Worm (Caenorhabditis elegans): ENCODE data around the gene chat-1.
A peak's percentile ranks its signal among the peaks of the same experiment; 100 is the strongest.

chat-1 gene

DNA sequence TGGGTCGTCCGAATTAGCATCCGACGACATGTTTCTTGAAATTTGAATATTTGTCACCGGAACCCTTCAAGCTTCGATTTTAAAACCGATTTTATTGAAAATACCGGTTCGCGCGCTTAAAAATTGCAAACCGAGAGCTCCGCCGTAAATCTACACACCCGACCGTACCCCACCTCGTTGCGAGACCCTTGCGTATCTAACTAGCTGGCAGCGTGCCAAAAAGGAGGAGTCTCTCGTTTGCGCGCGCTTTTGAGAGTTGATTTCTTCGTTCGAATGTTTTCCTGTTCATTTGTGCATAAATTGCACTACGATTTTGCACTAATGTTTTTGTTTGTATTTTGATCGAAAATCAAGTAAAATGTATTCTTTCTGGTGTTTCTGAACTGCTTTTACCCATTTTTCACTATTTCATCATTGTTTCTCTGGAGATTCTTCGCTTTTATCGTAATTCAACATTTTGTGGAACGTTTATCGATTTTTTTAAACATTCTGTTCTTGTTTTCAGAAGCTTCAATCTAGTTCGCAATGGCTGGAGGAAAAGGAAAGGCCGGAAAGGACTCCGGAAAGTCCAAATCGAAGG, 1.3 kb upstream of the chat-1 start, which contains the start of the genes wapl-1 and htz-1 (continued):
- TF ChIP-seq F55B11.4 (tag; optimal IDR thresholded peaks at IDR 0.05; ENCODE audit: borderline replicate concordance, insufficient read depth): no peak
- TF ChIP-seq ceh-58 (GFP tag; IDR thresholded peaks at IDR 0.05): no peak
- TF ChIP-seq F52B5.7 (tag; optimal IDR thresholded peaks at IDR 0.05): peak; percentile 50
- peak; percentile 94 for TF ChIP-seq ekl-4 (GFP tag; IDR thresholded peaks at IDR 0.05)
- no peak for TF ChIP-seq sptf-2 (GFP tag; optimal IDR thresholded peaks at IDR 0.05)
- peak; percentile 54 for TF ChIP-seq somi-1 (GFP tag; optimal IDR thresholded peaks at IDR 0.05)
- no peak for TF ChIP-seq hlh-26 (GFP tag; conservative IDR thresholded peaks at IDR 0.05)
- peak; percentile 81 for TF ChIP-seq hmg-1.2 (GFP tag; IDR thresholded peaks at IDR 0.05)
- TF ChIP-seq let-607 (tag; optimal IDR thresholded peaks at IDR 0.05): peak; percentile 36 to 56
- TF ChIP-seq athp-1 (tag; optimal IDR thresholded peaks at IDR 0.05): peak; percentile 65
- peak; percentile 27 for TF ChIP-seq gei-17 (GFP tag; optimal IDR thresholded peaks at IDR 0.05)
- peak; percentile 79 for TF ChIP-seq snpc-1.3 (tag; optimal IDR thresholded peaks at IDR 0.05; ENCODE audit: insufficient read depth)
- TF ChIP-seq ztf-28 (GFP tag; IDR thresholded peaks at IDR 0.05): 0 out of 2 replicates have a peak, but pooled peaks have one; percentile 66
- peak; percentile 65 for TF ChIP-seq hmg-20 (GFP tag; IDR thresholded peaks at IDR 0.05)
- TF ChIP-seq Y95B8A.8 (GFP tag; IDR thresholded peaks at IDR 0.05): peak; percentile 93
- TF ChIP-seq zfh-2 (GFP tag; conservative IDR thresholded peaks at IDR 0.05): peak; percentile 64; the same call in 1 of the 2 replicates
- no peak for TF ChIP-seq rpc-1 (optimal IDR thresholded peaks at IDR 0.05)
- TF ChIP-seq rpc-1 (tag; optimal IDR thresholded peaks at IDR 0.05): no peak
- TF ChIP-seq hrde-1 (tag; optimal IDR thresholded peaks at IDR 0.05; ENCODE audit: borderline replicate concordance): no peak
- TF ChIP-seq nhr-90 (tag; optimal IDR thresholded peaks at IDR 0.05): no peak
- peak; percentile 72 for TF ChIP-seq atf-7 (tag; optimal IDR thresholded peaks at IDR 0.05)
- TF ChIP-seq mcd-1 (GFP tag; IDR thresholded peaks at IDR 0.05): peak; percentile 93
- TF ChIP-seq B0336.3 (GFP tag; IDR thresholded peaks at IDR 0.05): peak; percentile 88
- TF ChIP-seq rec-8 (tag; optimal IDR thresholded peaks at IDR 0.05): no peak
- peak; percentile 88 for TF ChIP-seq K11D2.4 (GFP tag; IDR thresholded peaks at IDR 0.05)
- peak; percentile 60; the same call in 1 of the 2 replicates for TF ChIP-seq Y56A3A.18 (GFP tag; IDR thresholded peaks at IDR 0.05)
- peak; percentile 65 for TF ChIP-seq madf-10 (tag; optimal IDR thresholded peaks at IDR 0.05)
- TF ChIP-seq ceh-79 (tag; optimal IDR thresholded peaks at IDR 0.05): no peak
- TF ChIP-seq ets-4 (GFP tag; optimal IDR thresholded peaks at IDR 0.05): no peak
- peak; percentile 97 for TF ChIP-seq dox-1 (GFP tag; IDR thresholded peaks at IDR 0.05)
- no peak for TF ChIP-seq F37B4.10 (GFP tag; IDR thresholded peaks at IDR 0.05)
- TF ChIP-seq repo-1 (tag; optimal IDR thresholded peaks at IDR 0.05): peak; percentile 80
- peak; percentile 65 for TF ChIP-seq attf-6 (GFP tag; IDR thresholded peaks at IDR 0.05)

DNA sequence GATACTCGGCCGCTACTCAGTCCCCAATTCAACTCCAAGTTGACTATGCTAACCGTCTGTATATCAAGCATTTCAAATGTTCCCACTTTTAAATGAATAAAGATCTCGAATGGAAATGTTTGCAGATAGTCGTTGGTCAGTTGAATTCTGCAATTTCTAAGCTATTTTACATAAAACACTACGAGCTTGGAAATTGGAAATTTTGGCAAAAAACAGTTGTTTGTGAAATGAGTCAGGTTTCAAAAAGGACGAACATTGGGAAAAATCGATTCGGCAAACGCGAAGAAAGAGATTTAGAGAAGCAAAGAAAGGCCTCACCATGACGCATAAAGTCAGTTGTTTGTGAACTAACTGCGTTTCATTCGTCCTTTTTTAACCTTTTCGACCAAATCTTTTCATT, 247 bp upstream of the chat-1 start:
- TF ChIP-seq lin-54 (GFP tag; optimal IDR thresholded peaks at IDR 0.05): peak; percentile 29
- TF ChIP-seq sea-2 (GFP tag; IDR thresholded peaks at IDR 0.05): no peak
- peak; percentile 13 for TF ChIP-seq hrde-1 (tag; optimal IDR thresholded peaks at IDR 0.05; ENCODE audit: borderline replicate concordance)
- no peak for TF ChIP-seq F10E7.11 (tag; optimal IDR thresholded peaks at IDR 0.05)
- TF ChIP-seq snpc-3.4 (tag; optimal IDR thresholded peaks at IDR 0.05): peak; percentile 35
- TF ChIP-seq lsl-1 (GFP tag; optimal IDR thresholded peaks at IDR 0.05): peak; percentile 12
- no peak for TF ChIP-seq pha-4 (tag; optimal IDR thresholded peaks at IDR 0.05)
- no peak for TF ChIP-seq tbx-9 (tag; optimal IDR thresholded peaks at IDR 0.05; ENCODE audit: borderline replicate concordance)
- TF ChIP-seq Y53F4B.3 (GFP tag; IDR thresholded peaks at IDR 0.05): 0 out of 2 replicates have a peak, but pooled peaks have one; percentile 13
- TF ChIP-seq ccch-3 (GFP tag; optimal IDR thresholded peaks at IDR 0.05): no peak
- no peak for TF ChIP-seq K11D2.4 (GFP tag; IDR thresholded peaks at IDR 0.05)
- TF ChIP-seq lin-35 (GFP tag; optimal IDR thresholded peaks at IDR 0.05): no peak
- TF ChIP-seq Y67H2A.10 (GFP tag; conservative IDR thresholded peaks at IDR 0.05): no peak
- TF ChIP-seq xnd-1 (tag; optimal IDR thresholded peaks at IDR 0.05): no peak
- TF ChIP-seq dox-1 (GFP tag; IDR thresholded peaks at IDR 0.05): no peak
- TF ChIP-seq zfh-2 (GFP tag; conservative IDR thresholded peaks at IDR 0.05): no peak
- no peak for TF ChIP-seq ztf-6 (GFP tag; IDR thresholded peaks at IDR 0.05)
- TF ChIP-seq let-526 (GFP tag; IDR thresholded peaks at IDR 0.05): no peak
- TF ChIP-seq rec-8 (tag; optimal IDR thresholded peaks at IDR 0.05): no peak
- no peak for TF ChIP-seq repo-1 (tag; optimal IDR thresholded peaks at IDR 0.05)
- no peak for TF ChIP-seq nhr-90 (tag; optimal IDR thresholded peaks at IDR 0.05)

Measured in whole organism, young adult.